Worm (Caenorhabditis elegans): ENCODE measurements around the gene ttr-35.

- TF ChIP-seq flt-1 (GFP tag; IDR thresholded peaks at IDR 0.05) (no peak), hnd-1 (tag; optimal IDR thresholded peaks at IDR 0.05) (no peak), ama-1 (optimal IDR thresholded peaks at IDR 0.05) (no peak), tbx-11 (GFP tag; IDR thresholded peaks at IDR 0.05) (no peak)
These were observed 21.0 kb downstream of the ttr-35 start for ce11 chrX:6533038-6533437.

All from whole organism, early embryonic.